Worm (Caenorhabditis elegans) whole organism, L1 larva: ENCODE measurements around the gene R05G6.1.

Source experiments
- aly-2 ChIP-seq: fragments of 150-350 bp; optimal IDR thresholded peaks from 2 replicates; lab custom pipeline; 2014; ENCODE audit warnings: missing biosample characterization, missing genetic modification characterization
- dpl-1 ChIP-seq, 3 experiments: fragments of 150-350 bp in 2 of 3; sonication (generic microtip) in 1 of 3; optimal IDR thresholded peaks; 2 replicates each; lab custom pipeline; 2014 to 2017; ENCODE audit warnings: missing biosample characterization in 3 of 3, missing genetic modification characterization in 3 of 3, missing genetic modification reagents in 3 of 3
- elt-3 ChIP-seq, 6 experiments: fragments of 150-350 bp in 1 of 6; sonication (generic microtip); optimal IDR thresholded peaks; 2 replicates each; lab custom pipeline; 2017 to 2018; ENCODE audit warnings: missing biosample characterization in 6 of 6, missing genetic modification characterization in 6 of 6, inconsistent platforms in 1 of 6
- jun-1 ChIP-seq: fragments of 150-350 bp; optimal IDR thresholded peaks from 2 replicates; lab custom pipeline; 2014; ENCODE audit warnings: missing biosample characterization, missing genetic modification reagents, missing genetic modification characterization
- lin-13 ChIP-seq: fragments of 150-350 bp; optimal IDR thresholded peaks from 2 replicates; lab custom pipeline; 2014; ENCODE audit warnings: missing biosample characterization, missing genetic modification reagents, missing genetic modification characterization
- lin-39 ChIP-seq: fragments of 150-350 bp; optimal IDR thresholded peaks from 2 replicates; lab custom pipeline; 2014; ENCODE audit warnings: missing biosample characterization, missing genetic modification reagents, missing genetic modification characterization
- mep-1 ChIP-seq: fragments of 150-350 bp; optimal IDR thresholded peaks from 2 replicates; lab custom pipeline; 2014; ENCODE audit warnings: missing biosample characterization, missing genetic modification characterization
- nhr-76 ChIP-seq: sonication (generic microtip); optimal IDR thresholded peaks from 2 replicates; lab custom pipeline; 2017; ENCODE audit warnings: missing biosample characterization, missing genetic modification characterization
- nhr-77 ChIP-seq: fragments of 150-350 bp; optimal IDR thresholded peaks from 2 replicates; lab custom pipeline; 2014; ENCODE audit warnings: missing biosample characterization, missing genetic modification characterization
- zag-1 ChIP-seq: fragments of 150-350 bp; optimal IDR thresholded peaks from 2 replicates; lab custom pipeline; 2014; ENCODE audit warnings: missing biosample characterization, missing genetic modification characterization

- no peak for TF ChIP-seq dpl-1 (GFP tag; optimal IDR thresholded peaks at IDR 0.05; lab: Kevin White, UChicago)
- TF ChIP-seq elt-3 (tag; optimal IDR thresholded peaks at IDR 0.05; lab: Kevin White, UChicago): no peak
- no peak for TF ChIP-seq lin-39 (tag; lab: Kevin White, UChicago)
- TF ChIP-seq nhr-77: no peak
- no peak for TF ChIP-seq mep-1 (tag; lab: Kevin White, UChicago)
- no peak for TF ChIP-seq aly-2
- TF ChIP-seq nhr-76: no peak
- no peak for TF ChIP-seq jun-1 (tag; lab: Kevin White, UChicago)
- no peak for TF ChIP-seq zag-1 (tag; lab: Kevin White, UChicago)
- TF ChIP-seq lin-13 (GFP tag; lab: Kevin White, UChicago): no peak
Measured at ce11 chrIV:7588631-7589030, 56.2 kb downstream of the R05G6.1 start, which contains the start of gene cla-1.
